Worm (Caenorhabditis elegans): ENCODE measurements around the gene clp-7.

Gene clp-7

DNA sequence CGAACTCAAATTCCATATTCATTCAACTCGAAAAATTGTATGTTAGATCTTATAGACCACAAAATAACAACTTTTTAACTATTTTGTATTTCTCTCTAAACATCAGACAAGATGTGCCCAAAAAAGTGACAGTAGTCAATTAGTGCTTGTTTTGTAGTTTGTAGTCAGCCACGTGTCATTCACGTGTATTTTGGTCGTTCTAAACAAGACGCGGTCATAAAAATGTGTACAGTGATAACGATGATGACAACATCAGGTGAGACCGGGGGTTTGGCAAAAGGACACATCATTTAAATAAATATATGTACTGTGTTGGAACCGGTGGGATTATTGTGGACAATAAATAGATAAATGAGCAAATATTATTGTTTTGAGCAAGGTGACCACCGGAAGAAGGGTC lies 8.4 kb upstream of the clp-7 start:
- TF ChIP-seq dao-5 (tag; optimal IDR thresholded peaks at IDR 0.05) (no peak), W03F9.2 (tag; optimal IDR thresholded peaks at IDR 0.05) (no peak), him-1 (tag; optimal IDR thresholded peaks at IDR 0.05) (no peak)

DNA sequence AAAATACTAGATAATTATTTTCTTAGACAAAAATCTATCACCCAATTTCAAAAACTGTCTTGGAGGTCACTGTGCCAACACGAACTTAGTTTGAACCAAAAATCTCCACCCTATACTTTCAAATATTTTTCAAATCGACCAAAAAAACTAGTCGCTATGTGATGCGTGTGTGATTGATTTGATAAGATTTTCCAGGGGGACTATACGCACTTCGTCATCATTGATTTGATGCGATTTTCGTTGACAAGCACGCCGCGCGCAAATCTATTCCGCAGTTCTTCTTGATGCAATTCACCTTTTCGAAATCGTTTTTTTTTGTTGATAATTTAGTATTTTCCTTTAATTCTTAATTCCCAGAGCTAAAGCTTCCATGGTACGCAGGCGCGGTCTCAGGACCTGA lies 7.7 kb upstream of the clp-7 start:
- TF ChIP-seq W03F9.2 (tag; optimal IDR thresholded peaks at IDR 0.05), result no peak
- TF ChIP-seq him-1 (tag; optimal IDR thresholded peaks at IDR 0.05), result no peak
- TF ChIP-seq dao-5 (tag; optimal IDR thresholded peaks at IDR 0.05), result no peak

DNA sequence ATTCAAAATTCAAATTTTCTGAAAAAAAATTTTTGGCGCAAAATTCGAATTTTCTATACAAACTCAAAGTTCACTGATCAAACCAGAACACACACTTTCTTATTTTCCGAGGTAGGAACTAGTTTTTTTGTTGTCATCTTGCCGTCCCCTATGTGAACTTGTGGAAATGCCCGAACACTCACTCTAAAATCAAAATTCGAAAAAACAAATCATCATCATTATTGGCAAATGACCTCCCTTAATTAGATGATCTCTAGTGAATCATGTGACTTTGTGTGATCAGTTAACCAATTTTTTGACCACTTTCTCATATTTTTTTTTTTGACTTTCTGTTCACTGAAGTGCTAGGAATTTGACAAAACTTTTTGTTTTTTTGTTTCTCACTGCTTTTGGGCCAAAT lies 6.7 kb upstream of the clp-7 start:
- TF ChIP-seq W03F9.2 (tag; optimal IDR thresholded peaks at IDR 0.05) (no peak), dao-5 (tag; optimal IDR thresholded peaks at IDR 0.05) (no peak), him-1 (tag; optimal IDR thresholded peaks at IDR 0.05) (no peak)

- TF ChIP-seq dao-5 (tag; optimal IDR thresholded peaks at IDR 0.05) (no peak), W03F9.2 (tag; optimal IDR thresholded peaks at IDR 0.05) (no peak), him-1 (tag; optimal IDR thresholded peaks at IDR 0.05) (no peak)
These were observed 1.6 kb downstream of the clp-7 start for ce11 chrIV:1443997-1444678.

- no peak for TF ChIP-seq him-1 (tag; optimal IDR thresholded peaks at IDR 0.05)
- TF ChIP-seq W03F9.2 (tag; optimal IDR thresholded peaks at IDR 0.05), result no peak
- TF ChIP-seq dao-5 (tag; optimal IDR thresholded peaks at IDR 0.05), result no peak
These were observed 2.3 kb downstream of the clp-7 start for ce11 chrIV:1443514-1443913.

ce11 chrIV:1437625-1438024 lies 8.1 kb downstream of the clp-7 start:
- TF ChIP-seq him-1 (tag; optimal IDR thresholded peaks at IDR 0.05), result no peak
- no peak for TF ChIP-seq W03F9.2 (tag; optimal IDR thresholded peaks at IDR 0.05)
- no peak for TF ChIP-seq dao-5 (tag; optimal IDR thresholded peaks at IDR 0.05)

ce11 chrIV:1435159-1435558 lies 10.6 kb downstream of the clp-7 start:
- no peak for TF ChIP-seq dao-5 (tag; optimal IDR thresholded peaks at IDR 0.05)
- no peak for TF ChIP-seq him-1 (tag; optimal IDR thresholded peaks at IDR 0.05)
- no peak for TF ChIP-seq W03F9.2 (tag; optimal IDR thresholded peaks at IDR 0.05)

ce11 chrIV:1434554-1435089 lies 11.1 kb downstream of the clp-7 start, which contains the start of gene clp-6:
TSS of gene clp-6 (minus strand) at chrIV:1435039.
- no peak for TF ChIP-seq W03F9.2 (tag; optimal IDR thresholded peaks at IDR 0.05)

ce11 chrIV:1433978-1434377 lies 11.8 kb downstream of the clp-7 start:
- TF ChIP-seq W03F9.2 (tag; optimal IDR thresholded peaks at IDR 0.05), result no peak
- TF ChIP-seq him-1 (tag; optimal IDR thresholded peaks at IDR 0.05), result no peak
- no peak for TF ChIP-seq dao-5 (tag; optimal IDR thresholded peaks at IDR 0.05)

ce11 chrIV:1430261-1430660 lies 15.5 kb downstream of the clp-7 start, which contains the start of gene Y77E11A.23:
TSS of gene Y77E11A.23 (minus strand) at chrIV:1430367.
- TF ChIP-seq dao-5 (tag; optimal IDR thresholded peaks at IDR 0.05) (no peak), W03F9.2 (tag; optimal IDR thresholded peaks at IDR 0.05) (no peak), him-1 (tag; optimal IDR thresholded peaks at IDR 0.05) (no peak)

ce11 chrIV:1427283-1427682 lies 18.5 kb downstream of the clp-7 start, which contains the start of gene clec-171:
TSS of gene clec-171 (minus strand) at chrIV:1427383.
- no peak for TF ChIP-seq dao-5 (tag; optimal IDR thresholded peaks at IDR 0.05)

DNA sequence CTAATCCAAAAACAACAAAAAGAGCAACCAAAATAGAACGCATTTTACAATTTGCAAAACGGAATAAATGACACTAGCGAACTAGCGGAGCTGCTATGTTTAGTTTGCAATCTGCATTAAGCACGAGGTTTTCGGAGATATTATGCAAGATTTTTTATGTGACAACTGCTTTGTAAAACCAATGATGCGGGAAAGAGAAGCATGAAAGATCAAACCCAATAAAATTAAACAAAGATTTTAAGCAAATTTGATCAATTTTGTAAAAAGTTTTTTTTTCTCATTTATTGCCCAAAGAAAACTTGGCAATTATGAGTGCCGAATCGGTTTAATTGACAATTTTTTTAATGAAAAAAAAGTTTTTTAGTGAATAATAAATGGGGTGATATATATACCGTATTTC lies 20.8 kb downstream of the clp-7 start, which contains the start of gene Y77E11A.8:
Y77E11A.8 (minus strand) TSS at position 101 of the 400 bp plus-strand sequence.
- TF ChIP-seq W03F9.2 (tag; optimal IDR thresholded peaks at IDR 0.05), result no peak
- no peak for TF ChIP-seq dao-5 (tag; optimal IDR thresholded peaks at IDR 0.05)
- no peak for TF ChIP-seq him-1 (tag; optimal IDR thresholded peaks at IDR 0.05)

DNA sequence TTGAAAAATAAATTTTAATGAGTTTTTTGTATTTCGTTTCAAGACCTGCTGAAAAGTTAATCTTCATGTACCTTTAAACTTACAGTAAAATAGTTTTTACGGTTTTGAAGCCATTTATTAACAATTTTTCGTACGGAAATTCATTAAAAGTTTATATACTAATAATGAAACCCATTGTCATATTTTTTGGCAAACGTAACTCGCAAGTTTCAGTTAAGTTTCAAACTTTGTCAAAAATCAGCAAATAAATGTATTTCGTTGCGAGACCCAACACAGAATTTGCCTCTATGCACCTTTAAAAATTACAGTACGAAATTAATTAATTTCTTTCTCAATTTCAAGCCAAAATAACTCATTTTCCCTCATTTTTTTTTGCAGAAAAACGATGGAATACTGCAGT lies 25.2 kb downstream of the clp-7 start, which contains the start of gene jtr-1:
jtr-1 (plus strand) TSS at position 327 of the 400 bp plus-strand sequence.
- no peak for TF ChIP-seq dao-5 (tag; optimal IDR thresholded peaks at IDR 0.05)
- TF ChIP-seq W03F9.2 (tag; optimal IDR thresholded peaks at IDR 0.05), result no peak
- TF ChIP-seq him-1 (tag; optimal IDR thresholded peaks at IDR 0.05), result no peak

DNA sequence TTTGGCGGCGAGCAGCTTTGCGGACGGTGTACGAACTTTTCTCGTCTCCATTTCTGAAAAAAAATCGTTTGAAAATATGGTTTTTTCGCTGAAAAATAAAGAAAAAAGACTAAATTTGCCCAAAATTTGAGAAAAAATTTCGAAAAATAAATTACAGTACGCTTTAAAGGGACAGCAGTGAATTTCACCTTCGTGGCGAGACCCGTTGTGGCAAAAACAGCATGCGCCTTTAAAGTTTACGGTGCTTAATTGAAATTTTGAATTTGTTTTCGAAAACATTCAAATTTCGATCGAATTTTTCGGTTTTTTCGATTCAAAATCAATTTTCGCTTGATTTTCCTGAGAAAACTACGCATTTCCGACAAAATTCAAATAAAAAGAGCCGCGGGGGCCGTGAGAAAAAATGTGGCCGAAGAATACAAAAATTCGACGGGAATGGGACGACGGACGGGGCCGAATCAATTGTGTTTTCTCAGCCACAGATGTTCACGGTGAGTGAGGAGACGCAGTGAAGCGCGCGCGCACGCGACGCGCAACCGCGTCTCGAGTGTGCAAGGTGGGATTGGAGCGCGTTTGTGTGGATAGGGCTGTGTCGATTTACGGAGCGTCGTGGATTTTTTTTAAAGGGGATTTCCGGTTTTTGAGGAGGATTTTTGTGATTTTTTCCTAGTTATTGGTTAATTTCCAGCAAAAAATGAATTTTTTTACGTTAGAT lies 25.8 kb downstream of the clp-7 start, which contains the start of gene Y77E11A.7:
Y77E11A.7 (minus strand) TSS at position 55 of the 715 bp plus-strand sequence.
- TF ChIP-seq him-1 (tag; optimal IDR thresholded peaks at IDR 0.05) (peak; percentile 10), W03F9.2 (tag; optimal IDR thresholded peaks at IDR 0.05) (peak; percentile 36), dao-5 (tag; optimal IDR thresholded peaks at IDR 0.05) (no peak)

Data from whole organism, L4/young adult.